Worm (Caenorhabditis elegans) whole organism, L4/young adult: Measurements from ENCODE around the gene cest-19.

Experiments used
- W03F9.2 ChIP-seq: fragments of 150-350 bp; optimal IDR thresholded peaks from 2 replicates; lab custom pipeline; 2014; ENCODE audit warnings: missing biosample characterization, missing genetic modification characterization
- dao-5 ChIP-seq: sonication (generic microtip); optimal IDR thresholded peaks from 2 replicates; lab custom pipeline; 2016; ENCODE audit warnings: missing genotype, missing genetic modification characterization, moderate library complexity, missing compliant biosample characterization
- him-1 ChIP-seq: sonication (generic microtip); optimal IDR thresholded peaks from 2 replicates; lab custom pipeline; 2016; ENCODE audit warnings: missing genotype, missing genetic modification reagents, missing genetic modification characterization, missing compliant biosample characterization

DNA sequence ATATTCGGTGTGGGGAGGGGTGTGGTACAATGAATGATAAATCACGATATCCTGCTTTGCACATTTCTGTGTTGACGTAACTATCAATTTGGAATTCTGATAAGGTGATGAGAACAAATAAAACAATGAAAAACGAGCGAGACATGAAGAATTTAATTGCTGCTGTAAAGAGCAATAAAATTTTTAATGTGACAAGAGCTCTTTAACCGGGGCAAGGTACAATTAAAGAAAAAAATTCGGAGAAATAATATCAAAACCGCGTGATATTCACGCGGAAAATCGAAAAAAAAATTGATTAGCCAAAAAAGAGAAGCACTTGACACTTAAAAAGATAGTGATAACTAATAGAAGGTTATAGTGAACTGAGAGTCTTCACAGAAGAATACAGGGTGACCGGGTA lies 25.4 kb upstream of the cest-19 start:
- TF ChIP-seq him-1 (tag; lab: Kevin White, UChicago) (no peak), dao-5 (tag; lab: Kevin White, UChicago) (no peak), W03F9.2 (tag; lab: Kevin White, UChicago) (no peak)
